Worm (Caenorhabditis elegans) whole organism, L4 larva: ENCODE measurements around the gene F47B7.4.

Experiments
- F10B5.3 ChIP-seq: sonication (generic microtip); optimal IDR thresholded peaks from 2 replicates; lab custom pipeline; 2016; ENCODE audit warnings: mild to moderate bottlenecking, missing genetic modification characterization, missing compliant biosample characterization
- F37D6.2 ChIP-seq: sonication (generic microtip); optimal IDR thresholded peaks from 2 replicates; lab custom pipeline; 2016; ENCODE audit warnings: mild to moderate bottlenecking, missing genetic modification characterization, missing compliant biosample characterization
- F44E2.7 ChIP-seq: fragments of 200-800 bp; sonication (Bioruptor generic); IDR thresholded peaks from 2 replicates; pipeline ENCODE4 v2.1.2; 2022; ENCODE audit warnings: missing genetic modification characterization, missing compliant biosample characterization
- F49E8.2 ChIP-seq: sonication (generic microtip); optimal IDR thresholded peaks from 2 replicates; lab custom pipeline; 2016; ENCODE audit warnings: missing compliant biosample characterization, mild to moderate bottlenecking, missing genetic modification characterization, borderline replicate concordance
- T26A8.4 ChIP-seq: fragments of 200-800 bp; sonication (Bioruptor generic); IDR thresholded peaks from 2 replicates; pipeline ENCODE4 v1.3.6; 2022; ENCODE audit warnings: missing genetic modification characterization, missing compliant biosample characterization
- Y105C5A.15 ChIP-seq: fragments of 200-800 bp; sonication (Bioruptor generic); IDR thresholded peaks from 2 replicates; pipeline ENCODE4 v1.3.6; 2022; ENCODE audit warnings: missing genetic modification characterization, missing compliant biosample characterization
- Y48G9A.11 ChIP-seq: fragments of 200-800 bp; sonication (Bioruptor generic); IDR thresholded peaks from 2 replicates; pipeline ENCODE4 v1.3.6; 2022; ENCODE audit warnings: missing genetic modification reagents, missing genetic modification characterization, missing compliant biosample characterization
- aly-2 ChIP-seq: sonication (generic microtip); optimal IDR thresholded peaks from 2 replicates; lab custom pipeline; 2018; ENCODE audit warnings: missing biosample characterization, missing genetic modification characterization
- ama-1 ChIP-seq: fragments of 150-350 bp; optimal IDR thresholded peaks from 2 replicates; lab custom pipeline; 2014; ENCODE audit warnings: inconsistent platforms, mixed read lengths
- arid-1 ChIP-seq: fragments of 200-800 bp; sonication (Bioruptor generic); conservative IDR thresholded peaks from 2 replicates; pipeline ENCODE4 v1.3.6; 2022; ENCODE audit warnings: missing genetic modification reagents, missing genetic modification characterization, missing compliant biosample characterization
- attf-4 ChIP-seq: sonication (generic microtip); optimal IDR thresholded peaks from 3 replicates; lab custom pipeline; 2017; ENCODE audit warnings: missing biosample characterization, missing genetic modification characterization
- ceh-20 ChIP-seq: fragments of 200-800 bp; sonication (Bioruptor generic); IDR thresholded peaks from 2 replicates; pipeline ENCODE4 v1.3.6; 2022; ENCODE audit warnings: missing genetic modification reagents, missing genetic modification characterization, missing compliant biosample characterization
- ceh-62 ChIP-seq: sonication (generic microtip); optimal IDR thresholded peaks from 2 replicates; lab custom pipeline; 2017; ENCODE audit warnings: missing biosample characterization, missing genetic modification characterization
- ceh-82 ChIP-seq: sonication (generic microtip); optimal IDR thresholded peaks from 2 replicates; lab custom pipeline; 2017; ENCODE audit warnings: missing biosample characterization, missing genetic modification characterization
- cey-2 ChIP-seq: sonication (generic microtip); optimal IDR thresholded peaks from 3 replicates; lab custom pipeline; 2017; ENCODE audit warnings: missing genetic modification characterization, mild to moderate bottlenecking, missing compliant biosample characterization, antibody characterized with exemption, borderline replicate concordance; ENCODE audit not compliant: insufficient read depth
- ctbp-1 ChIP-seq: fragments of 200-800 bp; sonication (Bioruptor generic); IDR thresholded peaks from 2 replicates; pipeline ENCODE4 v1.3.6; 2022; ENCODE audit warnings: missing genetic modification reagents, missing genetic modification characterization, missing compliant biosample characterization
- daf-16 ChIP-seq, 3 experiments: sonication (generic microtip); optimal IDR thresholded peaks; 2 replicates each; lab custom pipeline; 2016 to 2017; ENCODE audit warnings: missing genetic modification characterization in 3 of 3, missing genetic modification reagents in 3 of 3, mild to moderate bottlenecking in 2 of 3, missing compliant biosample characterization in 2 of 3, missing biosample characterization in 1 of 3, moderate library complexity in 1 of 3
- fkh-10 ChIP-seq: fragments of 150-350 bp; optimal IDR thresholded peaks from 2 replicates; lab custom pipeline; 2014; ENCODE audit warnings: missing biosample characterization, missing genetic modification reagents, missing genetic modification characterization
- gei-8 ChIP-seq: fragments of 200-800 bp; sonication (Bioruptor generic); optimal IDR thresholded peaks from 2 replicates; lab custom pipeline; 2018; ENCODE audit warnings: mild to moderate bottlenecking, missing genetic modification characterization, missing compliant biosample characterization
- lim-7 ChIP-seq: fragments of 200-800 bp; sonication (Bioruptor generic); IDR thresholded peaks from 2 replicates; pipeline ENCODE4 v1.3.6; 2022; ENCODE audit warnings: missing genetic modification characterization, missing compliant biosample characterization
- lin-1 ChIP-seq: fragments of 200-800 bp; sonication (Bioruptor generic); IDR thresholded peaks from 2 replicates; pipeline ENCODE4 v1.3.6; 2022; ENCODE audit warnings: missing genetic modification reagents, missing genetic modification characterization, missing compliant biosample characterization
- lin-13 ChIP-seq: fragments of 150-350 bp; optimal IDR thresholded peaks from 2 replicates; lab custom pipeline; 2014; ENCODE audit warnings: missing biosample characterization, missing genetic modification reagents, missing genetic modification characterization
- lin-39 ChIP-seq: fragments of 150-350 bp; optimal IDR thresholded peaks from 2 replicates; lab custom pipeline; 2014; ENCODE audit warnings: missing biosample characterization, missing genetic modification reagents, missing genetic modification characterization
- lir-3 ChIP-seq: sonication (generic microtip); optimal IDR thresholded peaks from 2 replicates; lab custom pipeline; 2016; ENCODE audit warnings: mild to moderate bottlenecking, missing genetic modification characterization, missing compliant biosample characterization
- madf-5 ChIP-seq, 2 experiments: fragments of 200-800 bp; sonication (Bioruptor generic); IDR thresholded peaks; 2 replicates each; pipeline ENCODE4 v1.3.6; 2022; ENCODE audit warnings: missing compliant biosample characterization in 2 of 2, missing genetic modification characterization in 2 of 2
- mdt-29 ChIP-seq: fragments of 200-800 bp; sonication (Bioruptor generic); IDR thresholded peaks from 2 replicates; pipeline ENCODE4 v1.3.6; 2022; ENCODE audit warnings: missing genetic modification reagents, missing genetic modification characterization, missing compliant biosample characterization
- mes-2 ChIP-seq: sonication (generic microtip); optimal IDR thresholded peaks from 2 replicates; lab custom pipeline; 2016; ENCODE audit warnings: missing genotype, mild to moderate bottlenecking, missing genetic modification characterization, missing compliant biosample characterization; ENCODE audit not compliant: poor library complexity, severe bottlenecking
- mxl-2 ChIP-seq: fragments of 200-800 bp; sonication (Bioruptor generic); conservative IDR thresholded peaks from 2 replicates; pipeline ENCODE4 v1.3.6; 2022; ENCODE audit warnings: missing genetic modification reagents, missing genetic modification characterization, missing compliant biosample characterization
- mxl-3 ChIP-seq: fragments of 200-800 bp; sonication (Bioruptor generic); optimal IDR thresholded peaks from 2 replicates; lab custom pipeline; 2018; ENCODE audit warnings: mild to moderate bottlenecking, missing genetic modification characterization, missing compliant biosample characterization
- nhr-11 ChIP-seq: fragments of 150-350 bp; optimal IDR thresholded peaks from 2 replicates; lab custom pipeline; 2014; ENCODE audit warnings: missing biosample characterization, missing genetic modification characterization
- nhr-28 ChIP-seq: fragments of 150-350 bp; optimal IDR thresholded peaks from 2 replicates; lab custom pipeline; 2014; ENCODE audit warnings: missing biosample characterization, missing genetic modification characterization
- nhr-41 ChIP-seq: fragments of 200-800 bp; sonication (Bioruptor generic); IDR thresholded peaks from 2 replicates; pipeline ENCODE4 v1.3.6; 2022; ENCODE audit warnings: missing genetic modification reagents, missing genetic modification characterization, missing compliant biosample characterization
- nhr-42 ChIP-seq: fragments of 200-800 bp; sonication (Bioruptor generic); IDR thresholded peaks from 2 replicates; pipeline ENCODE4 v1.3.6; 2022; ENCODE audit warnings: missing genetic modification characterization, missing compliant biosample characterization
- nhr-48 ChIP-seq: sonication (generic microtip); optimal IDR thresholded peaks from 2 replicates; lab custom pipeline; 2016; ENCODE audit warnings: mild to moderate bottlenecking, missing genetic modification characterization, missing compliant biosample characterization
- nhr-76 ChIP-seq: fragments of 150-350 bp; optimal IDR thresholded peaks from 2 replicates; lab custom pipeline; 2014; ENCODE audit warnings: missing biosample characterization, missing genetic modification characterization
- nhr-77 ChIP-seq: fragments of 150-350 bp; optimal IDR thresholded peaks from 2 replicates; lab custom pipeline; 2014; ENCODE audit warnings: missing biosample characterization, missing genetic modification characterization
- pha-4 ChIP-seq, 2 experiments: fragments of 150-350 bp in 1 of 2; fragments of 200-800 bp in 1 of 2; sonication (Bioruptor generic) in 1 of 2; IDR thresholded peaks in 1 of 2; optimal IDR thresholded peaks in 1 of 2; 2 replicates each; pipeline versions ENCODE4 v1.3.6 to Lab custom; 2014 to 2022; ENCODE audit warnings: missing genetic modification characterization in 2 of 2, missing genetic modification reagents in 2 of 2, missing biosample characterization in 1 of 2, missing compliant biosample characterization in 1 of 2
- pqm-1 ChIP-seq: sonication (generic microtip); optimal IDR thresholded peaks from 2 replicates; lab custom pipeline; 2017; ENCODE audit warnings: missing biosample characterization, missing genetic modification characterization
- rbr-2 ChIP-seq: sonication (generic microtip); optimal IDR thresholded peaks from 2 replicates; lab custom pipeline; 2016; ENCODE audit warnings: missing genotype, missing genetic modification characterization, missing compliant biosample characterization
- sdz-12 ChIP-seq: fragments of 200-800 bp; sonication (Bioruptor generic); optimal IDR thresholded peaks from 2 replicates; lab custom pipeline; 2018; ENCODE audit warnings: mild to moderate bottlenecking, missing genetic modification characterization, missing compliant biosample characterization
- snpc-4 ChIP-seq: fragments of 150-350 bp; optimal IDR thresholded peaks from 2 replicates; lab custom pipeline; 2014; ENCODE audit warnings: missing biosample characterization, missing genetic modification characterization
- spr-1 ChIP-seq: sonication (generic microtip); optimal IDR thresholded peaks from 2 replicates; lab custom pipeline; 2016; ENCODE audit warnings: mild to moderate bottlenecking, missing genetic modification characterization, missing compliant biosample characterization
- spr-3 ChIP-seq: fragments of 200-800 bp; sonication (Bioruptor generic); optimal IDR thresholded peaks from 2 replicates; lab custom pipeline; 2018; ENCODE audit warnings: mild to moderate bottlenecking, missing genetic modification characterization, missing compliant biosample characterization
- tag-97 ChIP-seq: fragments of 200-800 bp; sonication (Bioruptor generic); IDR thresholded peaks from 2 replicates; pipeline ENCODE4 v1.3.6; 2022; ENCODE audit warnings: missing genetic modification characterization, missing compliant biosample characterization
- tra-1 ChIP-seq: fragments of 200-800 bp; sonication (Bioruptor generic); IDR thresholded peaks from 2 replicates; pipeline ENCODE4 v1.3.6; 2022; ENCODE audit warnings: missing genetic modification reagents, missing genetic modification characterization, missing compliant biosample characterization
- unc-130 ChIP-seq: sonication (generic microtip); optimal IDR thresholded peaks from 2 replicates; lab custom pipeline; 2016; ENCODE audit warnings: missing genetic modification reagents, missing genetic modification characterization, missing compliant biosample characterization
- unc-39 ChIP-seq: sonication (generic microtip); optimal IDR thresholded peaks from 2 replicates; lab custom pipeline; 2017; ENCODE audit warnings: missing biosample characterization, missing genetic modification characterization
- unc-62 ChIP-seq, 3 experiments: fragments of 150-350 bp in 1 of 3; sonication (generic microtip); optimal IDR thresholded peaks in 2 of 3; peaks in 1 of 3; 1 replicate in 1 of 3; 2 replicates in 2 of 3; lab custom pipeline; 2014 to 2017; ENCODE audit warnings: missing biosample characterization in 3 of 3, missing genetic modification characterization in 3 of 3, missing genetic modification reagents in 3 of 3, missing genotype in 1 of 3
- zag-1 ChIP-seq: fragments of 150-350 bp; optimal IDR thresholded peaks from 2 replicates; lab custom pipeline; 2014; ENCODE audit warnings: missing biosample characterization, missing genetic modification characterization
- zip-2 ChIP-seq: fragments of 150-350 bp; optimal IDR thresholded peaks from 2 replicates; lab custom pipeline; 2014; ENCODE audit warnings: missing biosample characterization, missing genetic modification characterization
- ztf-7 ChIP-seq: fragments of 150-350 bp; optimal IDR thresholded peaks from 2 replicates; lab custom pipeline; 2014; ENCODE audit warnings: missing biosample characterization, missing genetic modification characterization

Gene F47B7.4

ce11 chrX:3793389-3793788 lies 26.9 kb upstream of the F47B7.4 start (continued):
- TF ChIP-seq spr-3 (no peak), nhr-76 (no peak), unc-130 (GFP tag; lab: Kevin White, UChicago) (peak; percentile 20), lir-3 (peak; percentile 50), nhr-77 (tag; lab: Kevin White, UChicago) (no peak), nhr-11 (no peak), attf-4 (tag; lab: Kevin White, UChicago) (no peak), ztf-7 (no peak), snpc-4 (tag; lab: Kevin White, UChicago) (no peak), madf-5 (GFP tag; IDR thresholded peaks at IDR 0.05; lab: Robert Waterston, UW) (peak; percentile 74 to 84; a peak in 1 of 4 replicates), arid-1 (GFP tag; lab: Robert Waterston, UW) (0 out of 2 replicates have a peak, but pooled peaks have one; percentile 26), spr-1 (tag; lab: Kevin White, UChicago) (no peak), daf-16 (GFP tag; optimal IDR thresholded peaks at IDR 0.05; lab: Kevin White, UChicago) (peak in 1 of 2 experiments; percentile 22), daf-16 (tag; optimal IDR thresholded peaks at IDR 0.05; lab: Kevin White, UChicago) (peak; percentile 81), aly-2 (tag; lab: Kevin White, UChicago) (no peak), gei-8 (GFP tag; lab: Kevin White, UChicago) (peak; percentile 28), mes-2 (peak; percentile 53), fkh-10 (GFP tag; lab: Kevin White, UChicago) (no peak), Y105C5A.15 (GFP tag; lab: Robert Waterston, UW) (no peak), sdz-12 (GFP tag; lab: Kevin White, UChicago) (no peak), rbr-2 (tag; lab: Kevin White, UChicago) (peak; percentile 7), T26A8.4 (GFP tag; lab: Robert Waterston, UW) (no peak), ceh-20 (GFP tag; lab: Robert Waterston, UW) (0 out of 2 replicates have a peak, but pooled peaks have one; percentile 10), unc-39 (tag; lab: Kevin White, UChicago) (no peak), nhr-42 (GFP tag; lab: Robert Waterston, UW) (no peak), nhr-48 (peak; percentile 12), ceh-82 (tag; lab: Kevin White, UChicago) (no peak), lim-7 (GFP tag; lab: Robert Waterston, UW) (peak; percentile 88), F49E8.2 (peak; percentile 42), lin-13 (GFP tag; lab: Kevin White, UChicago) (no peak), mdt-29 (GFP tag; lab: Robert Waterston, UW) (peak; percentile 57; the same call in 1 of the 2 replicates), Y48G9A.11 (0 out of 2 replicates have a peak, but pooled peaks have one; percentile 27), ama-1 (no peak), lin-39 (tag; lab: Kevin White, UChicago) (no peak), ceh-62 (tag; lab: Kevin White, UChicago) (no peak), ctbp-1 (GFP tag; lab: Robert Waterston, UW) (no peak), zag-1 (tag; lab: Kevin White, UChicago) (no peak), cey-2 (no peak), unc-62 (GFP tag; optimal IDR thresholded peaks at IDR 0.05 in 1 of 2; lab: Kevin White, UChicago) (no peak), unc-62 (tag; optimal IDR thresholded peaks at IDR 0.05; lab: Kevin White, UChicago) (no peak), F37D6.2 (tag; lab: Kevin White, UChicago) (no peak), pha-4 (GFP tag; IDR thresholded peaks at IDR 0.05; lab: Robert Waterston, UW) (peak; percentile 71; the same call in 1 of the 2 replicates), pha-4 (tag; optimal IDR thresholded peaks at IDR 0.05; lab: Kevin White, UChicago) (no peak), mxl-2 (GFP tag; lab: Robert Waterston, UW) (no peak), lin-1 (peak; percentile 74; the same call in 1 of the 2 replicates), zip-2 (tag; lab: Kevin White, UChicago) (no peak), F10B5.3 (tag; lab: Kevin White, UChicago) (no peak), tra-1 (peak; percentile 75), pqm-1 (tag; lab: Kevin White, UChicago) (no peak), mxl-3 (no peak), nhr-28 (no peak), nhr-41 (GFP tag; lab: Robert Waterston, UW) (no peak), F44E2.7 (GFP tag; lab: Robert Waterston, UW) (no peak), tag-97 (no peak)
